Fruit fly (Drosophila melanogaster) whole organism: ENCODE measurements around the gene Scr.

Experiments used
- Dll ChIP-seq: fragments of >200 bp; optimal IDR thresholded peaks from 2 replicates; lab custom pipeline; 2017
- EcR ChIP-seq, 2 experiments: fragments of >200 bp; optimal IDR thresholded peaks; 2 replicates each; lab custom pipeline; 2017; ENCODE audit warnings: missing biosample characterization in 2 of 2, missing genetic modification characterization in 2 of 2, missing genetic modification reagents in 2 of 2
- pan ChIP-seq: fragments of >200 bp; optimal IDR thresholded peaks from 2 replicates; lab custom pipeline; 2017
- usp ChIP-seq: fragments of >200 bp; optimal IDR thresholded peaks from 2 replicates; lab custom pipeline; 2017; ENCODE audit warnings: missing biosample characterization, missing genetic modification characterization, mixed read lengths

- no peak for TF ChIP-seq EcR (GFP tag; optimal IDR thresholded peaks at IDR 0.05; lab: Kevin White, UChicago)
- TF ChIP-seq usp (GFP tag; lab: Kevin White, UChicago): no peak
- TF ChIP-seq pan (lab: Kevin White, UChicago): no peak
- TF ChIP-seq Dll: no peak
These were observed 3.9 kb upstream of the Scr start for dm6 chr3R:6853672-6854071.
